Fruit fly (Drosophila melanogaster) whole organism, embryonic: ENCODE results near the gene CG1847.

Experiments
- CG10321 ChIP-seq: fragments of 200-800 bp; sonication (Bioruptor generic); IDR thresholded peaks from 2 replicates; pipeline ENCODE4 v1.3.6; 2022; ENCODE audit warnings: missing biosample characterization, missing genetic modification characterization
- CG1603 ChIP-seq: fragments of 200-800 bp; sonication (Bioruptor generic); optimal IDR thresholded peaks from 2 replicates; lab custom pipeline; 2019; ENCODE audit warnings: missing biosample characterization, mild to moderate bottlenecking, missing genetic modification characterization, moderate library complexity
- CG8359 ChIP-seq: fragments of 200-800 bp; sonication (Bioruptor generic); optimal IDR thresholded peaks from 2 replicates; lab custom pipeline; 2017; ENCODE audit warnings: missing biosample characterization, mild to moderate bottlenecking, missing genetic modification characterization, borderline replicate concordance
- CG9609 ChIP-seq: fragments of 200-800 bp; sonication (Bioruptor generic); optimal IDR thresholded peaks from 3 replicates; lab custom pipeline; 2016; ENCODE audit warnings: missing biosample characterization, missing genetic modification characterization
- CG9817 ChIP-seq: fragments of 200-800 bp; sonication (Bioruptor generic); optimal IDR thresholded peaks from 2 replicates; lab custom pipeline; 2018; ENCODE audit warnings: missing biosample characterization, mild to moderate bottlenecking, missing genetic modification characterization, moderate library complexity
- Dfd ChIP-seq, 2 experiments: fragments of >200 bp; optimal IDR thresholded peaks; 2 replicates each; lab custom pipeline; 2017; ENCODE audit warnings: missing biosample characterization in 2 of 2, missing genetic modification characterization in 2 of 2
- Ravus ChIP-seq: fragments of 200-800 bp; sonication (Bioruptor generic); IDR thresholded peaks from 2 replicates; pipeline ENCODE4 v1.3.6; 2022; ENCODE audit warnings: missing biosample characterization, missing genetic modification characterization
- amos ChIP-seq: fragments of 200-800 bp; sonication (Bioruptor generic); IDR thresholded peaks from 2 replicates; pipeline ENCODE4 v1.3.6; 2022; ENCODE audit warnings: missing biosample characterization, missing genetic modification characterization; ENCODE audit not compliant: partially characterized antibody
- dmrt11E ChIP-seq: fragments of 200-800 bp; sonication (Bioruptor generic); optimal IDR thresholded peaks from 3 replicates; lab custom pipeline; 2018; ENCODE audit warnings: missing biosample characterization, mild to moderate bottlenecking, missing genetic modification characterization, moderate library complexity
- gt ChIP-seq: fragments of 200-800 bp; sonication (Bioruptor generic); IDR thresholded peaks from 2 replicates; pipeline ENCODE4 v1.3.6; 2022; ENCODE audit warnings: missing biosample characterization, missing genetic modification characterization
- nmo ChIP-seq: fragments of 200-800 bp; sonication (Bioruptor generic); optimal IDR thresholded peaks from 2 replicates; lab custom pipeline; 2018; ENCODE audit warnings: missing biosample characterization, mild to moderate bottlenecking, missing genetic modification characterization, moderate library complexity
- onecut ChIP-seq: fragments of 200-800 bp; sonication (Bioruptor generic); IDR thresholded peaks from 2 replicates; pipeline ENCODE4 v1.3.6; 2022; ENCODE audit warnings: missing biosample characterization, missing genetic modification characterization
- so ChIP-seq: fragments of 200-800 bp; sonication (Bioruptor generic); IDR thresholded peaks from 3 replicates; pipeline ENCODE4 v1.3.6; 2022; ENCODE audit warnings: missing biosample characterization, missing genetic modification characterization

DNA sequence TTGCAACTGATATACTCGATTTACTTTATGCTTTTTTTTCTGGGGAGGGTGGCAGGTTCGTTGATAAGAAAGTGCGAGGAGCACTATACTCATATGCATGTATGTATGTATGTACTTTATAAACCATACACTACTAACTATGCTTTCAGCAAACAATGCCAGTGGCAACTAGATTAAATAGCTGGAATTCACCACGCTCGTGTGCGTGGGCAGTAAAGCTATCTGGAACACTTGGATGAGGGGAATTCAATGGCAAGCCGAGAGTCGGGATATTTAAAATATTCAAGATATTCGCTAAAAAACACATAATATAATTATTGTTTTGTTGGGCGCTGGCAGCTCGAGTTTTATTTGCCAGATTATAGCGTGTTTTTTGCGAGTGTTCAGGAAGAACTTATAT lies 12.1 kb upstream of the CG1847 start:
- TF ChIP-seq gt (no peak), nmo (GFP tag; lab: Kevin White, UChicago) (no peak), CG9817 (tag; lab: Kevin White, UChicago) (no peak), amos (GFP tag; lab: Robert Waterston, UW) (no peak), CG9609 (no peak), Dfd (GFP tag; optimal IDR thresholded peaks at IDR 0.05; lab: Kevin White, UChicago) (no peak), Ravus (GFP tag; lab: Robert Waterston, UW) (no peak), CG1603 (tag; lab: Kevin White, UChicago) (no peak), dmrt11E (tag; lab: Kevin White, UChicago) (no peak), CG10321 (no peak), so (GFP tag; lab: Robert Waterston, UW) (no peak), onecut (GFP tag; lab: Robert Waterston, UW) (no peak), CG8359 (no peak)
